Fruit fly (Drosophila melanogaster) whole organism, pupa: ENCODE measurements around the gene CG46270.

Source experiments
- CG10348 ChIP-seq: fragments of 200-800 bp; sonication (Bioruptor generic); IDR thresholded peaks from 2 replicates; pipeline ENCODE4 v1.3.6; 2022; ENCODE audit warnings: missing biosample characterization, missing genetic modification characterization
- CG12605 ChIP-seq: fragments of 200-800 bp; sonication (Bioruptor generic); IDR thresholded peaks from 2 replicates; pipeline ENCODE4 v1.3.6; 2022; ENCODE audit warnings: missing biosample characterization, missing genetic modification characterization
- CG13204 ChIP-seq: fragments of 200-800 bp; sonication (Bioruptor generic); optimal IDR thresholded peaks from 2 replicates; lab custom pipeline; 2018; ENCODE audit warnings: missing biosample characterization, mild to moderate bottlenecking, missing genetic modification characterization, moderate library complexity
- CG14655 ChIP-seq: fragments of 200-800 bp; sonication (Bioruptor generic); optimal IDR thresholded peaks from 3 replicates; lab custom pipeline; 2017; ENCODE audit warnings: mild to moderate bottlenecking, missing biosample characterization, missing genetic modification reagents, missing genetic modification characterization
- CG15710 ChIP-seq: fragments of 200-800 bp; sonication (Bioruptor generic); optimal IDR thresholded peaks from 2 replicates; lab custom pipeline; 2018; ENCODE audit warnings: missing biosample characterization, mild to moderate bottlenecking, missing genetic modification characterization, moderate library complexity
- CG17806 ChIP-seq: fragments of 200-800 bp; sonication (Bioruptor generic); optimal IDR thresholded peaks from 2 replicates; lab custom pipeline; 2018; ENCODE audit warnings: missing biosample characterization, mild to moderate bottlenecking, missing genetic modification characterization, moderate library complexity
- CG32121 ChIP-seq: fragments of 200-800 bp; sonication (Bioruptor generic); IDR thresholded peaks from 2 replicates; pipeline ENCODE4 v1.3.6; 2022; ENCODE audit warnings: missing biosample characterization, missing genetic modification characterization
- CG34367 ChIP-seq: fragments of 200-800 bp; sonication (Bioruptor generic); optimal IDR thresholded peaks from 2 replicates; lab custom pipeline; 2018; ENCODE audit warnings: missing biosample characterization, mild to moderate bottlenecking, missing genetic modification characterization
- CG4496 ChIP-seq: fragments of 200-800 bp; sonication (Bioruptor generic); IDR thresholded peaks from 3 replicates; pipeline ENCODE4 v1.3.6; 2022; ENCODE audit warnings: missing biosample characterization, missing genetic modification characterization
- CG8159 ChIP-seq: fragments of 200-800 bp; sonication (Bioruptor generic); optimal IDR thresholded peaks from 3 replicates; lab custom pipeline; 2018; ENCODE audit warnings: missing biosample characterization, mild to moderate bottlenecking, missing genetic modification characterization, moderate library complexity
- CG8301 ChIP-seq: fragments of 200-800 bp; sonication (Bioruptor generic); optimal IDR thresholded peaks from 2 replicates; lab custom pipeline; 2018; ENCODE audit warnings: missing biosample characterization, mild to moderate bottlenecking, missing genetic modification characterization
- CG9948 ChIP-seq: fragments of 200-800 bp; sonication (Bioruptor generic); optimal IDR thresholded peaks from 2 replicates; lab custom pipeline; 2018; ENCODE audit warnings: missing biosample characterization, mild to moderate bottlenecking, missing genetic modification characterization, moderate library complexity
- D1 ChIP-seq: fragments of 200-800 bp; sonication (Bioruptor generic); optimal IDR thresholded peaks from 2 replicates; lab custom pipeline; 2018; ENCODE audit warnings: missing biosample characterization, mild to moderate bottlenecking, missing genetic modification characterization, moderate library complexity
- EcR ChIP-seq: fragments of 200-800 bp; sonication (Bioruptor generic); optimal IDR thresholded peaks from 3 replicates; lab custom pipeline; 2019; ENCODE audit warnings: missing biosample characterization, missing genetic modification characterization, mild to moderate bottlenecking, moderate library complexity, missing genetic modification reagents
- Ets98B ChIP-seq: fragments of 200-800 bp; sonication (Bioruptor generic); IDR thresholded peaks from 2 replicates; pipeline ENCODE4 v1.3.6; 2022; ENCODE audit warnings: missing biosample characterization, missing genetic modification characterization
- Pif1A ChIP-seq: fragments of 200-800 bp; sonication (Bioruptor generic); optimal IDR thresholded peaks from 3 replicates; lab custom pipeline; 2016; ENCODE audit warnings: missing biosample characterization, missing genetic modification characterization
- Pif1B ChIP-seq: fragments of 200-800 bp; sonication (Bioruptor generic); optimal IDR thresholded peaks from 3 replicates; lab custom pipeline; 2016; ENCODE audit warnings: missing biosample characterization, missing genetic modification characterization
- Snoo ChIP-seq: fragments of 200-800 bp; sonication (Bioruptor generic); optimal IDR thresholded peaks from 3 replicates; lab custom pipeline; 2017; ENCODE audit warnings: missing biosample characterization, mild to moderate bottlenecking, missing genetic modification characterization, inconsistent platforms
- fd96Ca ChIP-seq: fragments of 200-800 bp; sonication (Bioruptor generic); IDR thresholded peaks from 3 replicates; pipeline ENCODE4 v1.3.6; 2022; ENCODE audit warnings: missing biosample characterization, missing genetic modification characterization
- gl ChIP-seq: fragments of 200-800 bp; sonication (Bioruptor generic); optimal IDR thresholded peaks from 2 replicates; lab custom pipeline; 2018; ENCODE audit warnings: missing biosample characterization, mild to moderate bottlenecking, missing genetic modification characterization
- rn ChIP-seq: fragments of 200-800 bp; sonication (Bioruptor generic); IDR thresholded peaks from 2 replicates; pipeline ENCODE4 v1.3.6; 2022; ENCODE audit warnings: missing biosample characterization, missing genetic modification characterization

Gene CG46270

DNA sequence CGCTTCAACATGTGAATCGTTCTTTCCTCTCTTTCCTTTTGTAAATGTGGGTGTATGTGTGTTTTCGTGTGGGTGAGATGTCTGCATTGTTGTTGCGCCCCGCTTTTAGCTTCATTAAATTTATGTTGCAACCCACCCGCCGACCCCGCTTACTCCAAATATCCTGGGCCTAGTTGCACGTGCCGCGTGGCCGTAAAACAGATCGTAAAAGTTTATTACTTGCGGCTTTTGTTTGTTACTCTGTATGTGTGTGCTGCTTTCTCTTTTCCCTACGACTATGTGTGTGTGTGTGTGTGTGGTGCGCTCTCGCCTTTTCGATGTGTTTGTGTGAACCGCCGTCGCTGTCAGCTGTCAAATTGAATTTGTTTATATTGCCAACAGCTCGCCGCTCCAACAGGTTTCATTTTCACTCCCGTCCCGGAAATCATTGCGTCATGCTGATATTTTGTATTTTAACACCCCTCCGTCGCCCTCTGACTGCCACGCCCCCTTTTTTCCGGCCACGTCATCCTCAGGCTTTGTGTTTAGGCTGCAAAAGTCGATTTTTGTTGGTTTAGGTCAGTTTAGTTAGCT lies 5.3 kb upstream of the CG46270 start:
- no peak for TF ChIP-seq gl (tag; lab: Kevin White, UChicago)
- TF ChIP-seq fd96Ca (GFP tag; lab: Robert Waterston, UW) = no peak
- no peak for TF ChIP-seq CG8301 (tag; lab: Kevin White, UChicago)
- no peak for TF ChIP-seq rn
- TF ChIP-seq CG9948 (tag; lab: Kevin White, UChicago) = no peak

DNA sequence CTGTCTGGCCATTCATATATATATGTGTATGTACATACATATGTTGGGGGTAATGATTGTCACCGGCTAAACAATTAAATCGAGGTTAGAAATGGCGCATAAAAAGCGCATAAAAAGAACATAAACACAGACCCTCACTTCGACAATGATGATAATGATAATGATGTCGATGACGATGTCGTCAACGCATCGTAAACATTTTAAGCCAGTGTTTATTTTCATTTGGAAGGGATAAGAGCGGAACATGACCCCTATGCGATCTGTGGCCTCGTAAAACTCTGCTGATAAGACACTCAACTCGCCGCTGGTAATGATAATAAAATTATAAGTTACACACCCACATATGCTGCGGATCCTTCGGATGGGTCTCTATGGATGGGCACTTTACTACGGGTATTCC lies 2.9 kb upstream of the CG46270 start:
- no peak for TF ChIP-seq CG12605 (GFP tag; lab: Robert Waterston, UW)

DNA sequence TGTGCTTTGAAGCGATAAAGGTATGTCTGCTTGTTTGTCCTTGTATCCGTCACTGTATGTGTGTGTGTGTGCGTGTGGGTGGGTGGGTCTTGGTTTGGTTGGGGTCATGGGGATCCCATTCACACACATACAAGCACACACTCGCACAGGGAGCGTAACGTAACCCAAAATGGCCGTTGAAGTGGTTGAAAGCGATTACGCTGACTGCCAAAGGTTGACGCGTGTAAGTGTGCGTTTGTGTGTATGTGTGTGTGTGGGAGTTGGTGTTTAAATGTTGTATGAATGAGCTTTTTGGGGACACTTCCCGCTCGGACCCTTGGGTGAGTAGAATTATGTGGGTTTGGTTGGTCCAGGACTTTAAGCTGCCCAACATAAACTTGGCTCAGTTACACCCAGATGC lies 7.1 kb downstream of the CG46270 start:
- no peak for TF ChIP-seq Pif1A (GFP tag; lab: Kevin White, UChicago)
- TF ChIP-seq Ets98B (GFP tag; lab: Robert Waterston, UW) = no peak
- TF ChIP-seq CG13204 (GFP tag; lab: Kevin White, UChicago) = no peak
- no peak for TF ChIP-seq CG12605 (GFP tag; lab: Robert Waterston, UW)

DNA sequence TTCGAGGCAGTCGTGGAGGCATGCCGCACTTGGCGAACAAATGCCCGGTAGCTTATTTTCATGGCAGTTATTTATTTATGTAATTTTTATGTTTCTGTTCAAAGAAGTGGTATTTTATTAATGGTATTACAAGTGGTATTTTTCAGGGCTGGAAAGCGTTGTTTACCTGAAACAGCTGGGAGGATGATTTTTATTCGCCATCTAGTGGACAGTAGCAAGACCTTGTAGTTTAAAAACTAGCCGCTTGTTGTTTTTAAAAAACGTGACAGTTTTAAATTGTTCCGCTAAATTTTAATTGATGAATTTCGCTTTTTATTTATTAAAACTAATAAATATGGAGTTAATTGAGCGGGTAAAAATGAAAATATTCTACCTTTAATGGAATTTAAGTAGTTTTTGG lies 12.3 kb downstream of the CG46270 start, which contains the start of gene CG6345:
Gene CG6345, minus strand, starts transcription at position 124 of the 400 bp plus-strand sequence.
- TF ChIP-seq gl (tag; lab: Kevin White, UChicago) (peak; percentile 54), CG8159 (tag; lab: Kevin White, UChicago) (peak; percentile 39), CG17806 (peak; percentile 51), CG8301 (tag; lab: Kevin White, UChicago) (peak; percentile 56), D1 (no peak), Snoo (peak; percentile 58), EcR (GFP tag; lab: Kevin White, UChicago) (no peak), CG9948 (tag; lab: Kevin White, UChicago) (peak; percentile 19), CG15710 (tag; lab: Kevin White, UChicago) (peak; percentile 35), CG14655 (GFP tag; lab: Kevin White, UChicago) (no peak), fd96Ca (GFP tag; lab: Robert Waterston, UW) (no peak), Pif1B (GFP tag; lab: Kevin White, UChicago) (no peak), CG34367 (tag; lab: Kevin White, UChicago) (peak; percentile 43), rn (0 out of 2 replicates have a peak, but pooled peaks have one; percentile 35), Pif1A (GFP tag; lab: Kevin White, UChicago) (no peak), Ets98B (GFP tag; lab: Robert Waterston, UW) (peak; percentile 71), CG10348 (GFP tag; lab: Robert Waterston, UW) (no peak), CG13204 (GFP tag; lab: Kevin White, UChicago) (no peak), CG32121 (GFP tag; lab: Robert Waterston, UW) (peak; percentile 39; the same call in 1 of the 2 replicates), CG12605 (GFP tag; lab: Robert Waterston, UW) (peak; percentile 37; the same call in 1 of the 2 replicates), CG4496 (GFP tag; lab: Robert Waterston, UW) (peak; percentile 82; the same call in 2 of the 3 replicates)

DNA sequence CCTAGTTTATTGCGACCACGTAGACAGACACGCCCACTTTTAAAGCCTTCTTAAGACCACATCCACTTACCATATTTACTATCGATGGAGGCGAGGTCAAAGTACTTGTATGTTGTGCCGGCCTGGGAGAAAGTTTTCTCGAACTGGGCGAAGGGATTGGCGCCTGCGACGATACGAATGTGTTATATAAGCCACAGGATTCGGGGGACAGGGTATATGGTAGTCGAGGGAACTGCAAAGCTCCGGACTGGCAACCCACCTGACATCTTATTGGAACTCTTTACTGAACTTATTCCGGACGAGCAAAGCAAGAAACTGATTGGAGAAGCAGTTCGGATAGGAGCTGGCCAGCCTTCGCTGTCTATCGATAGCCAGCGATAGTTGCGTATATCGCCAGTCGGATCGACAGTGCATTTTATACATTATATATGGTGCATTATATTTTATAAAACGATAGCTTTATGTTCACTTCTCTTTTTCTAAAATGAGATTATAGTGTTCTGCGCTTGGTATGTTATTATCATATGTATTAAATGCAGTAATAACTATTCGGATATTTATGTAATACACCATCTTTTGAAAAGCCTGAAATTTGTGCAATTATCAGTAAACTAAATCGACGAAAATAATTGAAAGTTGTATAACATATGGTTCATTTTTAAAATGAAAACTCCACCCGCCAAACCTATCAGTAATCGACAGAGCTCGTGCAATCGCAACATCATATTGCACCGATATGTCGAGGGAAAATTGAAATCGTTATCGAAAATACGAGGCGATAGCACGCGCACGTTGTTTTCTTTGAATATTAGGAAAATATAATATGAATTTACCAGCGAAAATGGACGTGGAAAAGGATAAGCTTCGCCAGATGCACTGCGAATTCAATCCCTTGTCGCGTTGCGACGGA lies 15.4 kb downstream of the CG46270 start, which contains the start of the genes Irp-1B and Rrp46:
Gene Irp-1B, minus strand, starts transcription at position 320 of the 910 bp plus-strand sequence.
Gene Rrp46, plus strand, starts transcription at position 752 of the 910 bp plus-strand sequence.
- TF ChIP-seq Ets98B (GFP tag; lab: Robert Waterston, UW) = 0 out of 2 replicates have a peak, but pooled peaks have one; percentile 21
- TF ChIP-seq EcR (GFP tag; lab: Kevin White, UChicago) = peak; percentile 92
- peak; percentile 24 for TF ChIP-seq gl (tag; lab: Kevin White, UChicago)
- TF ChIP-seq Pif1A (GFP tag; lab: Kevin White, UChicago) = no peak

DNA sequence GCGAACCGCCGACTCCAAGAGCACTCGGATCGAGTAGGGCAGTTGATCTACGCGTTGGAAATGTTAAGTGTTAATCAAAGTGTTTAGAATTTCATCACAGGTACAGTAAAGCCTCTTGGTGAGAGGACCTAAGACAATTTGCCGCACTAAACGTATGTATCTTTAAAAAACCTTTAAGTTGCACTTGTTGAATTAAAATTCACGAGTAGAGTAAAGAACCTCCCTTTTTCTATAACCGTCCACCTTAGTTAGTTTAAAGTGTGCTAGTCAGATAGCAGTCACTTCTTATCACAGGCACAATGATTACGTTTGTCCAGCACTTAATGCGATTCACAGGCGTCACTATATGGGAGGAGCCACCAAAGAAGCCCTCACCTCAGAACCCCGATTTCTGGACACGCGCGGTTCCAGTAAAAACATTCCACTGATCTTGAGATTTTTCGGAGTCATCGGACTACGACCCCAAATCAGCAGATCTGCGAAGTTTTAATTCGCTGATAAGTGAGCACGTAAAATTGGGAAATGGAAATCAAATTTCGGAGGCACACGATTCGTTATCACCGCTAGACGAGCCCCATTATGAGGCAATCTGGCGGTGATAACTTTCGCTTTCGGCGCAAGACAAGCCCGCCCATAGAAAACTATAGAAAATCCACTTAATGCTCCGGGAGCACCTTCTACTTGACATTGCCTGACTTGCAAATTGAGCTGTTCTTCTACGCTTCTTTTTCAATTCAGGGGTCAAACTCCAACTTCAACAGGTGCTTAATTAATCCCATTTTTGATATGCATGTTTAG lies 16.3 kb downstream of the CG46270 start:
- no peak for TF ChIP-seq D1
- no peak for TF ChIP-seq EcR (GFP tag; lab: Kevin White, UChicago)
- TF ChIP-seq CG14655 (GFP tag; lab: Kevin White, UChicago) = no peak
- TF ChIP-seq fd96Ca (GFP tag; lab: Robert Waterston, UW) = peak; percentile 88
- no peak for TF ChIP-seq Pif1A (GFP tag; lab: Kevin White, UChicago)
- no peak for TF ChIP-seq CG9948 (tag; lab: Kevin White, UChicago)
- TF ChIP-seq CG32121 (GFP tag; lab: Robert Waterston, UW) = peak; percentile 74; the same call in 1 of the 2 replicates
- no peak for TF ChIP-seq CG10348 (GFP tag; lab: Robert Waterston, UW)
- TF ChIP-seq CG12605 (GFP tag; lab: Robert Waterston, UW) = no peak; the same call in 1 of the 2 replicates
- TF ChIP-seq CG15710 (tag; lab: Kevin White, UChicago) = no peak
- TF ChIP-seq CG34367 (tag; lab: Kevin White, UChicago) = no peak
- peak; percentile 34 for TF ChIP-seq CG17806
- TF ChIP-seq rn = peak; percentile 25; the same call in 1 of the 2 replicates
- TF ChIP-seq Ets98B (GFP tag; lab: Robert Waterston, UW) = peak; percentile 65
- no peak for TF ChIP-seq gl (tag; lab: Kevin White, UChicago)
- no peak for TF ChIP-seq Snoo
- no peak for TF ChIP-seq Pif1B (GFP tag; lab: Kevin White, UChicago)
- no peak for TF ChIP-seq CG8301 (tag; lab: Kevin White, UChicago)
- TF ChIP-seq CG8159 (tag; lab: Kevin White, UChicago) = no peak
- peak; percentile 71; the same call in 2 of the 3 replicates for TF ChIP-seq CG4496 (GFP tag; lab: Robert Waterston, UW)
- TF ChIP-seq CG13204 (GFP tag; lab: Kevin White, UChicago) = no peak
